Fruit fly (Drosophila melanogaster) whole organism, embryonic: Measurements from ENCODE around the gene CG5157.

Experiments used
- Atf3 ChIP-seq: fragments of 200-800 bp; sonication (Bioruptor generic); optimal IDR thresholded peaks from 3 replicates; lab custom pipeline; 2016; ENCODE audit warnings: missing biosample characterization, missing genetic modification characterization
- B-H1 ChIP-seq: fragments of 200-800 bp; sonication (Bioruptor generic); IDR thresholded peaks from 3 replicates; pipeline ENCODE4 v1.3.6; 2022; ENCODE audit warnings: missing biosample characterization, missing genetic modification characterization
- CG10959 ChIP-seq: fragments of 200-800 bp; sonication (Bioruptor generic); IDR thresholded peaks from 2 replicates; pipeline ENCODE4 v1.3.6; 2022; ENCODE audit warnings: missing biosample characterization, missing genetic modification characterization
- CG15073 ChIP-seq: fragments of 200-800 bp; sonication (Bioruptor generic); optimal IDR thresholded peaks from 2 replicates; lab custom pipeline; 2016; ENCODE audit warnings: missing biosample characterization, missing genetic modification characterization
- CG1647 ChIP-seq: fragments of 200-800 bp; sonication (Bioruptor generic); optimal IDR thresholded peaks from 3 replicates; lab custom pipeline; 2016; ENCODE audit warnings: missing biosample characterization, missing genetic modification characterization
- CG16813 ChIP-seq: fragments of 200-800 bp; sonication (Bioruptor generic); IDR thresholded peaks from 3 replicates; pipeline ENCODE4 v1.3.6; 2022; ENCODE audit warnings: missing biosample characterization, missing genetic modification characterization; ENCODE audit not compliant: partially characterized antibody
- CG17385 ChIP-seq: fragments of 200-800 bp; sonication (Bioruptor generic); optimal IDR thresholded peaks from 3 replicates; lab custom pipeline; 2018; ENCODE audit warnings: missing biosample characterization, mild to moderate bottlenecking, missing genetic modification characterization
- CG17612 ChIP-seq: fragments of 200-800 bp; sonication (Bioruptor generic); IDR thresholded peaks from 2 replicates; pipeline ENCODE4 v1.3.6; 2022; ENCODE audit warnings: missing biosample characterization, missing genetic modification characterization
- CG5180 ChIP-seq: fragments of 200-800 bp; sonication (Bioruptor generic); optimal IDR thresholded peaks from 3 replicates; lab custom pipeline; 2017; ENCODE audit warnings: missing biosample characterization, missing genetic modification characterization, mild to moderate bottlenecking, moderate library complexity, missing genetic modification reagents
- CG5245 ChIP-seq: fragments of 200-800 bp; sonication (Bioruptor generic); optimal IDR thresholded peaks from 3 replicates; lab custom pipeline; 2016; ENCODE audit warnings: missing biosample characterization, missing genetic modification characterization
- CG6813 ChIP-seq: fragments of 200-800 bp; sonication (Bioruptor generic); optimal IDR thresholded peaks from 2 replicates; lab custom pipeline; 2017; ENCODE audit warnings: missing biosample characterization, missing genetic modification characterization, mild to moderate bottlenecking, moderate library complexity, missing genetic modification reagents
- CG7372 ChIP-seq: fragments of 200-800 bp; sonication (Bioruptor generic); IDR thresholded peaks from 2 replicates; pipeline ENCODE4 v1.3.6; 2022; ENCODE audit warnings: missing biosample characterization, missing genetic modification characterization
- CG9727 ChIP-seq: fragments of 200-800 bp; sonication (Bioruptor generic); optimal IDR thresholded peaks from 3 replicates; lab custom pipeline; 2017; ENCODE audit warnings: missing biosample characterization, mild to moderate bottlenecking, missing genetic modification characterization
- CG9797 ChIP-seq: fragments of 200-800 bp; sonication (Bioruptor generic); optimal IDR thresholded peaks from 3 replicates; lab custom pipeline; 2018; ENCODE audit warnings: missing biosample characterization, mild to moderate bottlenecking, missing genetic modification characterization
- Camta ChIP-seq: fragments of 200-800 bp; sonication (Bioruptor generic); optimal IDR thresholded peaks from 2 replicates; lab custom pipeline; 2016; ENCODE audit warnings: missing biosample characterization, missing genetic modification characterization
- CkIIα-i1 ChIP-seq: fragments of 200-800 bp; sonication (Bioruptor generic); IDR thresholded peaks from 2 replicates; pipeline ENCODE4 v1.3.6; 2022; ENCODE audit warnings: missing biosample characterization, missing genetic modification characterization
- CoRest ChIP-seq: fragments of 200-800 bp; sonication (Bioruptor generic); optimal IDR thresholded peaks from 3 replicates; lab custom pipeline; 2018; ENCODE audit warnings: missing biosample characterization, mild to moderate bottlenecking, missing genetic modification characterization, moderate library complexity
- Dbx ChIP-seq: fragments of 200-800 bp; sonication (Bioruptor generic); IDR thresholded peaks from 3 replicates; pipeline ENCODE4 v1.3.6; 2022; ENCODE audit warnings: missing biosample characterization, missing genetic modification characterization
- Dref ChIP-seq: fragments of 200-800 bp; sonication (Bioruptor generic); IDR thresholded peaks from 2 replicates; pipeline ENCODE4 v1.3.6; 2022; ENCODE audit warnings: missing biosample characterization, missing genetic modification characterization
- E2f2 ChIP-seq: fragments of 200-800 bp; sonication (Bioruptor generic); IDR thresholded peaks from 2 replicates; pipeline ENCODE4 v1.3.6; 2022; ENCODE audit warnings: missing biosample characterization, missing genetic modification characterization
- Elba2 ChIP-seq: fragments of 200-800 bp; sonication (Bioruptor generic); optimal IDR thresholded peaks from 3 replicates; lab custom pipeline; 2016; ENCODE audit warnings: missing biosample characterization, missing genetic modification characterization
- H2.0 ChIP-seq: fragments of 200-800 bp; sonication (Bioruptor generic); IDR thresholded peaks from 2 replicates; pipeline ENCODE4 v1.3.6; 2022; ENCODE audit warnings: missing biosample characterization, missing genetic modification characterization
- Hr39 ChIP-seq: fragments of >200 bp; optimal IDR thresholded peaks from 2 replicates; lab custom pipeline; 2017
- Jarid2 ChIP-seq: fragments of 200-800 bp; sonication (Bioruptor generic); optimal IDR thresholded peaks from 3 replicates; lab custom pipeline; 2017; ENCODE audit warnings: mild to moderate bottlenecking, missing biosample characterization, missing genetic modification reagents, missing genetic modification characterization
- Lim3 ChIP-seq: fragments of 200-800 bp; sonication (Bioruptor generic); IDR thresholded peaks from 2 replicates; pipeline ENCODE4 v1.3.6; 2022; ENCODE audit warnings: missing biosample characterization, missing genetic modification characterization
- Mes4 ChIP-seq: fragments of 200-800 bp; sonication (Bioruptor generic); optimal IDR thresholded peaks from 2 replicates; lab custom pipeline; 2016; ENCODE audit warnings: missing biosample characterization, missing genetic modification characterization
- Myb ChIP-seq: fragments of 200-800 bp; sonication (Bioruptor generic); optimal IDR thresholded peaks from 2 replicates; lab custom pipeline; 2016; ENCODE audit warnings: missing biosample characterization, missing genetic modification characterization
- NC2β ChIP-seq: fragments of 200-800 bp; sonication (Bioruptor generic); optimal IDR thresholded peaks from 2 replicates; lab custom pipeline; 2016; ENCODE audit warnings: missing biosample characterization, missing genetic modification characterization
- Scr ChIP-seq: fragments of 200-800 bp; sonication (Bioruptor generic); IDR thresholded peaks from 2 replicates; pipeline ENCODE4 v1.3.6; 2022; ENCODE audit warnings: missing biosample characterization, missing genetic modification characterization; ENCODE audit not compliant: partially characterized antibody
- Sin3A ChIP-seq: fragments of >200 bp; optimal IDR thresholded peaks from 2 replicates; lab custom pipeline; 2018
- Sry-δ ChIP-seq: fragments of 200-800 bp; sonication (Bioruptor generic); optimal IDR thresholded peaks from 2 replicates; lab custom pipeline; 2016; ENCODE audit warnings: missing biosample characterization, missing genetic modification characterization
- ato ChIP-seq: fragments of 200-800 bp; sonication (Bioruptor generic); IDR thresholded peaks from 2 replicates; pipeline ENCODE4 v1.3.6; 2022; ENCODE audit warnings: missing biosample characterization, missing genetic modification characterization; ENCODE audit not compliant: partially characterized antibody
- az2 ChIP-seq: fragments of 200-800 bp; sonication (Bioruptor generic); optimal IDR thresholded peaks from 3 replicates; lab custom pipeline; 2016; ENCODE audit warnings: missing biosample characterization, missing genetic modification characterization
- bowl ChIP-seq: fragments of 200-800 bp; sonication (Bioruptor generic); IDR thresholded peaks from 2 replicates; pipeline ENCODE4 v1.3.6; 2022; ENCODE audit warnings: missing biosample characterization, missing genetic modification characterization
- bsh ChIP-seq, 2 experiments: fragments of 200-800 bp; sonication (Bioruptor generic); optimal IDR thresholded peaks; 2 replicates each; lab custom pipeline; 2017 to 2018; ENCODE audit warnings: mild to moderate bottlenecking in 2 of 2, missing biosample characterization in 2 of 2, missing genetic modification characterization in 2 of 2, moderate library complexity in 1 of 2
- cas ChIP-seq: fragments of 200-800 bp; sonication (Bioruptor generic); IDR thresholded peaks from 2 replicates; pipeline ENCODE4 v1.3.6; 2022; ENCODE audit warnings: missing biosample characterization, missing genetic modification characterization
- croc ChIP-seq: fragments of 200-800 bp; sonication (Bioruptor generic); conservative IDR thresholded peaks from 3 replicates; pipeline ENCODE4 v1.3.6; 2022; ENCODE audit warnings: missing biosample characterization, missing genetic modification characterization
- crol ChIP-seq: fragments of 200-800 bp; sonication (Bioruptor generic); IDR thresholded peaks from 2 replicates; pipeline ENCODE4 v1.3.6; 2022; ENCODE audit warnings: missing biosample characterization, missing genetic modification characterization
- disco-r ChIP-seq: fragments of 200-800 bp; sonication (Bioruptor generic); optimal IDR thresholded peaks from 2 replicates; lab custom pipeline; 2016; ENCODE audit warnings: missing biosample characterization, missing genetic modification characterization
- en ChIP-seq: fragments of 200-800 bp; sonication (Bioruptor generic); optimal IDR thresholded peaks from 2 replicates; lab custom pipeline; 2016; ENCODE audit warnings: missing biosample characterization, missing genetic modification characterization
- gro ChIP-seq: fragments of 200-800 bp; sonication (Bioruptor generic); optimal IDR thresholded peaks from 2 replicates; lab custom pipeline; 2016; ENCODE audit warnings: missing biosample characterization, missing genetic modification characterization
- gt ChIP-seq: fragments of 200-800 bp; sonication (Bioruptor generic); IDR thresholded peaks from 2 replicates; pipeline ENCODE4 v1.3.6; 2022; ENCODE audit warnings: missing biosample characterization, missing genetic modification characterization
- lmd ChIP-seq: fragments of 200-800 bp; sonication (Bioruptor generic); IDR thresholded peaks from 2 replicates; pipeline ENCODE4 v1.3.6; 2022; ENCODE audit warnings: missing biosample characterization, missing genetic modification characterization
- nerfin-1 ChIP-seq: fragments of 200-800 bp; sonication (Bioruptor generic); optimal IDR thresholded peaks from 3 replicates; lab custom pipeline; 2019; ENCODE audit warnings: missing biosample characterization, mild to moderate bottlenecking, missing genetic modification characterization, moderate library complexity
- oc ChIP-seq: fragments of 200-800 bp; sonication (Bioruptor generic); optimal IDR thresholded peaks from 2 replicates; lab custom pipeline; 2018; ENCODE audit warnings: missing biosample characterization, mild to moderate bottlenecking, missing genetic modification characterization, moderate library complexity
- onecut ChIP-seq: fragments of 200-800 bp; sonication (Bioruptor generic); IDR thresholded peaks from 2 replicates; pipeline ENCODE4 v1.3.6; 2022; ENCODE audit warnings: missing biosample characterization, missing genetic modification characterization
- pho ChIP-seq: fragments of 200-800 bp; sonication (Bioruptor generic); optimal IDR thresholded peaks from 2 replicates; lab custom pipeline; 2016; ENCODE audit warnings: missing biosample characterization, missing genetic modification characterization
- pros ChIP-seq: fragments of 200-800 bp; sonication (Bioruptor generic); optimal IDR thresholded peaks from 3 replicates; lab custom pipeline; 2019; ENCODE audit warnings: missing biosample characterization, mild to moderate bottlenecking, missing genetic modification characterization, moderate library complexity
- sima ChIP-seq: fragments of 200-800 bp; sonication (Bioruptor generic); optimal IDR thresholded peaks from 2 replicates; lab custom pipeline; 2016; ENCODE audit warnings: missing biosample characterization, missing genetic modification characterization
- so ChIP-seq: fragments of 200-800 bp; sonication (Bioruptor generic); IDR thresholded peaks from 3 replicates; pipeline ENCODE4 v1.3.6; 2022; ENCODE audit warnings: missing biosample characterization, missing genetic modification characterization
- vfl ChIP-seq: fragments of 200-800 bp; sonication (Bioruptor generic); optimal IDR thresholded peaks from 2 replicates; lab custom pipeline; 2016; ENCODE audit warnings: missing biosample characterization, missing genetic modification characterization
- zf30C ChIP-seq: fragments of 200-800 bp; sonication (Bioruptor generic); optimal IDR thresholded peaks from 3 replicates; lab custom pipeline; 2018; ENCODE audit warnings: missing biosample characterization, mild to moderate bottlenecking, missing genetic modification characterization

The CG5157 gene

DNA sequence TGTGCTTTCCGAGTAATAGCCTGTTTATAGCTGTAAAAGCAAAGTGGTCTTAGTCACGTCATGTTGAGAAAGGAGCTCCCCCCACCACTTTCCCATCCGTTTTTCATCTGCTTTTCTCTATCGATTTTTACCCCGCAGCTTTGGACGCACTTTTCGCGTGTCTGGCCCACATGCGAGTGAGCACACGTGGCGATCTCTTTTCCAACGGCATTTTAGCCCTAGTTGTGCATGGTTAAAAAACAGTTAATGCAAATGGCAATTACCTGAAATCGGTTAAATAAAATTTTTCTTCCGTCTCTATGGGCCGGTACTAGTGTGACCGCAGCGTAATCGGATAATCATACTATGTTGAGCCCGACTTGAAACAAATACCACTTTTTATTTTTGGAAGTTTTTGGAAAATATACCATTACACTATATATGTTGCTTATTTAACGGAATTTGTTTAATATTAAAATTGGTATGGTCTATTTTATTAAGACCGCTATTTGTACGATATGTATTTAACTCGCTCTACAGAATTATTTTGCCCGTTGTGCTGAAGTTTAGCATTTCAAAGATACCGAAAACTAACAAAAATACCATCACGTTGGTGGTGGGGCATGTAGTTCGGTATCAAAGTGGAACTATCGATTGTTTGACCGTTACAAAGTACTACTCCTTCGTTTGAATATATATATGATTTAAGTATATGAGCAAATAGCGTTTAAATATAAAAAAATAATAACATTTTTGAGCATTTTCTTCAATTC is 25.4 kb downstream of the CG5157 start, which contains the start of gene Zn72D (continued):
- TF ChIP-seq onecut (GFP tag; lab: Robert Waterston, UW) (peak; percentile 99), pros (no peak), CG1647 (GFP tag; lab: Kevin White, UChicago) (no peak), Myb (GFP tag; lab: Kevin White, UChicago) (peak; percentile 77), E2f2 (GFP tag; lab: Robert Waterston, UW) (0 out of 2 replicates have a peak, but pooled peaks have one; percentile 18), Lim3 (GFP tag; lab: Robert Waterston, UW) (no peak), zf30C (GFP tag; lab: Kevin White, UChicago) (no peak), CG6813 (no peak), bowl (no peak), Dref (GFP tag; lab: Robert Waterston, UW) (peak; percentile 49), CG9727 (GFP tag; lab: Kevin White, UChicago) (no peak), cas (GFP tag; lab: Robert Waterston, UW) (no peak), ato (GFP tag; lab: Robert Waterston, UW) (no peak), H2.0 (GFP tag; lab: Robert Waterston, UW) (no peak), CG5180 (GFP tag; lab: Kevin White, UChicago) (no peak), en (GFP tag; lab: Kevin White, UChicago) (no peak), gro (GFP tag; lab: Kevin White, UChicago) (no peak), lmd (GFP tag; lab: Robert Waterston, UW) (no peak), Sin3A (lab: Kevin White, UChicago) (peak; percentile 73), CG17612 (no peak), disco-r (GFP tag; lab: Kevin White, UChicago) (no peak), CG10959 (no peak), az2 (GFP tag; lab: Kevin White, UChicago) (no peak), Hr39 (lab: Kevin White, UChicago) (no peak), Jarid2 (GFP tag; lab: Kevin White, UChicago) (no peak), crol (GFP tag; lab: Robert Waterston, UW) (0 out of 2 replicates have a peak, but pooled peaks have one; percentile 7), NC2β (no peak), Dbx (GFP tag; lab: Robert Waterston, UW) (no peak), oc (no peak), CG17385 (GFP tag; lab: Kevin White, UChicago) (no peak), B-H1 (GFP tag; lab: Robert Waterston, UW) (no peak), sima (GFP tag; lab: Kevin White, UChicago) (no peak), CG7372 (no peak), CkIIα-i1 (GFP tag; lab: Robert Waterston, UW) (no peak), CG9797 (GFP tag; lab: Kevin White, UChicago) (peak; percentile 60), Mes4 (no peak), so (no peak), Camta (no peak), Sry-δ (peak; percentile 72), CG5245 (GFP tag; lab: Kevin White, UChicago) (no peak), CG16813 (GFP tag; lab: Robert Waterston, UW) (no peak; the same call in 2 of the 3 replicates), croc (no peak), vfl (GFP tag; lab: Kevin White, UChicago) (no peak), CoRest (tag; lab: Kevin White, UChicago) (peak; percentile 13), CG15073 (GFP tag; lab: Kevin White, UChicago) (no peak), Atf3 (GFP tag; lab: Kevin White, UChicago) (no peak), Elba2 (GFP tag; lab: Kevin White, UChicago) (no peak), pho (GFP tag; lab: Kevin White, UChicago) (no peak), Scr (GFP tag; lab: Robert Waterston, UW) (peak; percentile 58), gt (GFP tag; lab: Robert Waterston, UW) (no peak), bsh (GFP tag; optimal IDR thresholded peaks at IDR 0.05; lab: Kevin White, UChicago) (peak in 1 of 2 experiments; percentile 31), nerfin-1 (peak; percentile 9)
